Worm (Caenorhabditis elegans): Measurements from ENCODE around the gene swsn-7.

swsn-7 gene

ce11 chrII:8012071-8013031 lies 15.2 kb downstream of the swsn-7 start, which contains the start of gene DH11.2 (continued):
- no peak for TF ChIP-seq snpc-1.2 (GFP tag; IDR thresholded peaks at IDR 0.05)
- TF ChIP-seq lim-7 (GFP tag; IDR thresholded peaks at IDR 0.05) = no peak
- TF ChIP-seq nhr-237 (tag; optimal IDR thresholded peaks at IDR 0.05) = no peak
- no peak for TF ChIP-seq skn-1 (tag; optimal IDR thresholded peaks at IDR 0.05)
- TF ChIP-seq lin-1 (GFP tag; IDR thresholded peaks at IDR 0.05) = no peak
- TF ChIP-seq hlh-30 (tag; optimal IDR thresholded peaks at IDR 0.05; ENCODE audit: insufficient read depth) = peak; percentile 65
- no peak for TF ChIP-seq nhr-102 (tag; optimal IDR thresholded peaks at IDR 0.05)
- TF ChIP-seq hlh-11 (tag; optimal IDR thresholded peaks at IDR 0.05) = peak; percentile 66

ce11 chrII:8008334-8008733 lies 19.2 kb downstream of the swsn-7 start, which contains the start of gene glna-2:
Gene glna-2 (plus strand): TSS chrII:8008634.
- TF ChIP-seq F26F4.8 (GFP tag; conservative IDR thresholded peaks at IDR 0.05) (no peak), daf-16 (GFP tag; optimal IDR thresholded peaks at IDR 0.05) (no peak), daf-16 (tag; optimal IDR thresholded peaks at IDR 0.05) (peak; percentile 1)

ce11 chrII:8006962-8007361 lies 20.6 kb downstream of the swsn-7 start:
- TF ChIP-seq dpl-1 (GFP tag; optimal IDR thresholded peaks at IDR 0.05) = no peak
- TF ChIP-seq aha-1 (tag) = peak; percentile 97
- TF ChIP-seq dmd-6 (GFP tag; IDR thresholded peaks at IDR 0.05) = peak; percentile 49; the same call in 1 of the 2 replicates
- TF ChIP-seq daf-16 (GFP tag; optimal IDR thresholded peaks at IDR 0.05) = no peak
- TF ChIP-seq daf-16 (tag; optimal IDR thresholded peaks at IDR 0.05) = no peak

- TF ChIP-seq Y48G9A.11 (GFP tag; IDR thresholded peaks at IDR 0.05) = no peak
- no peak for TF ChIP-seq set-16 (GFP tag; IDR thresholded peaks at IDR 0.05)
- TF ChIP-seq nhr-28 (tag; optimal IDR thresholded peaks at IDR 0.05) = peak; percentile 50
- no peak for TF ChIP-seq Y75B8A.6 (GFP tag; IDR thresholded peaks at IDR 0.05)
- TF ChIP-seq pqm-1 (tag; optimal IDR thresholded peaks at IDR 0.05) = peak; percentile 32
- no peak for TF ChIP-seq F49E8.2 (tag; optimal IDR thresholded peaks at IDR 0.05; ENCODE audit: borderline replicate concordance)
- peak; percentile 35; the same call in 1 of the 2 replicates for TF ChIP-seq dmd-6 (GFP tag; IDR thresholded peaks at IDR 0.05)
- peak; percentile 19 for TF ChIP-seq hlh-30 (tag; optimal IDR thresholded peaks at IDR 0.05; ENCODE audit: insufficient read depth)
- TF ChIP-seq lim-7 (GFP tag; IDR thresholded peaks at IDR 0.05) = no peak
- no peak for TF ChIP-seq ztf-7 (tag; optimal IDR thresholded peaks at IDR 0.05)
- no peak for TF ChIP-seq lsy-2 (tag; optimal IDR thresholded peaks at IDR 0.05)
- TF ChIP-seq nhr-77 (tag; optimal IDR thresholded peaks at IDR 0.05) = no peak
- TF ChIP-seq nhr-10 (tag; optimal IDR thresholded peaks at IDR 0.05) = no peak
- TF ChIP-seq tra-1 (GFP tag; IDR thresholded peaks at IDR 0.05) = no peak
- no peak for TF ChIP-seq ceh-20 (GFP tag; IDR thresholded peaks at IDR 0.05)
These were observed 22.8 kb downstream of the swsn-7 start for ce11 chrII:8004752-8005151.

- no peak for TF ChIP-seq nhr-25 (tag; optimal IDR thresholded peaks at IDR 0.05; ENCODE audit: borderline replicate concordance, insufficient read depth)
- TF ChIP-seq jun-1 (tag; optimal IDR thresholded peaks at IDR 0.05) = no peak
- no peak for TF ChIP-seq F49E8.2 (tag; optimal IDR thresholded peaks at IDR 0.05; ENCODE audit: borderline replicate concordance)
- no peak for TF ChIP-seq duxl-1 (tag; optimal IDR thresholded peaks at IDR 0.05; ENCODE audit: poor library complexity)
- peak; percentile 23 for TF ChIP-seq aha-1 (tag)
These were observed 23.4 kb downstream of the swsn-7 start, which contains the start of gene pgp-11 for ce11 chrII:8004157-8004556. Gene pgp-11 (minus strand): TSS chrII:8004257.

ce11 chrII:8001428-8001827 lies 26.1 kb downstream of the swsn-7 start:
- TF ChIP-seq zip-11 (GFP tag; IDR thresholded peaks at IDR 0.05) (no peak), lin-38 (GFP tag; IDR thresholded peaks at IDR 0.05) (no peak), lin-29 (GFP tag; IDR thresholded peaks at IDR 0.05) (no peak), ceh-82 (tag; optimal IDR thresholded peaks at IDR 0.05) (no peak), arid-1 (GFP tag; conservative IDR thresholded peaks at IDR 0.05) (no peak), nhr-77 (tag; optimal IDR thresholded peaks at IDR 0.05) (no peak), egl-43 (GFP tag; IDR thresholded peaks at IDR 0.05) (no peak), ceh-62 (tag; optimal IDR thresholded peaks at IDR 0.05) (no peak), dmd-8 (GFP tag; IDR thresholded peaks at IDR 0.05) (no peak), dve-1 (tag; optimal IDR thresholded peaks at IDR 0.05; ENCODE audit: insufficient read depth) (peak; percentile 74), fos-1 (tag; optimal IDR thresholded peaks at IDR 0.05) (no peak), dmd-9 (GFP tag; IDR thresholded peaks at IDR 0.05) (no peak), skn-1 (tag; optimal IDR thresholded peaks at IDR 0.05) (no peak), nhr-10 (tag; optimal IDR thresholded peaks at IDR 0.05) (no peak), hlh-30 (tag; optimal IDR thresholded peaks at IDR 0.05; ENCODE audit: insufficient read depth) (peak; percentile 66), nhr-237 (tag; optimal IDR thresholded peaks at IDR 0.05) (no peak)
